Fruit fly (Drosophila melanogaster) whole organism, pupa: ENCODE data around the gene CG15200.

ENCODE experiments used
- CG10348 ChIP-seq: fragments of 200-800 bp; sonication (Bioruptor generic); IDR thresholded peaks from 2 replicates; pipeline ENCODE4 v1.3.6; 2022; ENCODE audit warnings: missing biosample characterization, missing genetic modification characterization
- CG13204 ChIP-seq: fragments of 200-800 bp; sonication (Bioruptor generic); optimal IDR thresholded peaks from 2 replicates; lab custom pipeline; 2018; ENCODE audit warnings: missing biosample characterization, mild to moderate bottlenecking, missing genetic modification characterization, moderate library complexity
- CG14655 ChIP-seq: fragments of 200-800 bp; sonication (Bioruptor generic); optimal IDR thresholded peaks from 3 replicates; lab custom pipeline; 2017; ENCODE audit warnings: mild to moderate bottlenecking, missing biosample characterization, missing genetic modification reagents, missing genetic modification characterization
- CG15710 ChIP-seq: fragments of 200-800 bp; sonication (Bioruptor generic); optimal IDR thresholded peaks from 2 replicates; lab custom pipeline; 2018; ENCODE audit warnings: missing biosample characterization, mild to moderate bottlenecking, missing genetic modification characterization, moderate library complexity
- CG17806 ChIP-seq: fragments of 200-800 bp; sonication (Bioruptor generic); optimal IDR thresholded peaks from 2 replicates; lab custom pipeline; 2018; ENCODE audit warnings: missing biosample characterization, mild to moderate bottlenecking, missing genetic modification characterization, moderate library complexity
- CG32121 ChIP-seq: fragments of 200-800 bp; sonication (Bioruptor generic); IDR thresholded peaks from 2 replicates; pipeline ENCODE4 v1.3.6; 2022; ENCODE audit warnings: missing biosample characterization, missing genetic modification characterization
- CG34367 ChIP-seq: fragments of 200-800 bp; sonication (Bioruptor generic); optimal IDR thresholded peaks from 2 replicates; lab custom pipeline; 2018; ENCODE audit warnings: missing biosample characterization, mild to moderate bottlenecking, missing genetic modification characterization
- CG4496 ChIP-seq: fragments of 200-800 bp; sonication (Bioruptor generic); IDR thresholded peaks from 3 replicates; pipeline ENCODE4 v1.3.6; 2022; ENCODE audit warnings: missing biosample characterization, missing genetic modification characterization
- CG8159 ChIP-seq: fragments of 200-800 bp; sonication (Bioruptor generic); optimal IDR thresholded peaks from 3 replicates; lab custom pipeline; 2018; ENCODE audit warnings: missing biosample characterization, mild to moderate bottlenecking, missing genetic modification characterization, moderate library complexity
- CG8301 ChIP-seq: fragments of 200-800 bp; sonication (Bioruptor generic); optimal IDR thresholded peaks from 2 replicates; lab custom pipeline; 2018; ENCODE audit warnings: missing biosample characterization, mild to moderate bottlenecking, missing genetic modification characterization
- CG9948 ChIP-seq: fragments of 200-800 bp; sonication (Bioruptor generic); optimal IDR thresholded peaks from 2 replicates; lab custom pipeline; 2018; ENCODE audit warnings: missing biosample characterization, mild to moderate bottlenecking, missing genetic modification characterization, moderate library complexity
- D1 ChIP-seq: fragments of 200-800 bp; sonication (Bioruptor generic); optimal IDR thresholded peaks from 2 replicates; lab custom pipeline; 2018; ENCODE audit warnings: missing biosample characterization, mild to moderate bottlenecking, missing genetic modification characterization, moderate library complexity
- EcR ChIP-seq: fragments of 200-800 bp; sonication (Bioruptor generic); optimal IDR thresholded peaks from 3 replicates; lab custom pipeline; 2019; ENCODE audit warnings: missing biosample characterization, missing genetic modification characterization, mild to moderate bottlenecking, moderate library complexity, missing genetic modification reagents
- Pif1A ChIP-seq: fragments of 200-800 bp; sonication (Bioruptor generic); optimal IDR thresholded peaks from 3 replicates; lab custom pipeline; 2016; ENCODE audit warnings: missing biosample characterization, missing genetic modification characterization
- Pif1B ChIP-seq: fragments of 200-800 bp; sonication (Bioruptor generic); optimal IDR thresholded peaks from 3 replicates; lab custom pipeline; 2016; ENCODE audit warnings: missing biosample characterization, missing genetic modification characterization
- Snoo ChIP-seq: fragments of 200-800 bp; sonication (Bioruptor generic); optimal IDR thresholded peaks from 3 replicates; lab custom pipeline; 2017; ENCODE audit warnings: missing biosample characterization, mild to moderate bottlenecking, missing genetic modification characterization, inconsistent platforms
- fd96Ca ChIP-seq: fragments of 200-800 bp; sonication (Bioruptor generic); IDR thresholded peaks from 3 replicates; pipeline ENCODE4 v1.3.6; 2022; ENCODE audit warnings: missing biosample characterization, missing genetic modification characterization
- rn ChIP-seq: fragments of 200-800 bp; sonication (Bioruptor generic); IDR thresholded peaks from 2 replicates; pipeline ENCODE4 v1.3.6; 2022; ENCODE audit warnings: missing biosample characterization, missing genetic modification characterization

CG15200 gene

DNA sequence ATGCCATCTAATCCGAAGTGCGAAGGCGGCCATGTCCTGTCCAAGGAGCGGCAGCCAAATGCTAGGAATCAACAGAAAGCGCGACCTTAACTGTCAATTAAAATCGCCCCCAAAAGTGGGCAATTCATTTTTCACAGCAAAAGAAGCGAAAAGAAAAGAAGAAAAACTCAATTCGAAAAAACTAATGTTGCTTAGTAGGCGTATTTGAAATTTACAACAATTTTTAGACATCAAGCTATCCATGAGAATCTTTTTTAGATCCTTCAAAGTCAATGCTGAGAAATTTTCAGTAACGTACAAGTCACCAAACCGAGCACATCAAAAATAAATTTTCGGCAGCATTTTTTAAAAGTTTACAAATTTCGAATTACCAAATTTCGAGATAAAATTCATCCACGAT is at the start of gene CG15200:
Gene CG15200 (plus strand): TSS at position 301 of the 400 bp plus-strand sequence.
- no peak for TF ChIP-seq CG34367 (tag; lab: Kevin White, UChicago)
- TF ChIP-seq Snoo (tag; lab: Kevin White, UChicago), result no peak
- TF ChIP-seq CG9948 (tag; lab: Kevin White, UChicago), result no peak
- no peak for TF ChIP-seq CG15710 (tag; lab: Kevin White, UChicago)
- no peak for TF ChIP-seq CG10348 (GFP tag; lab: Robert Waterston, UW)
- no peak for TF ChIP-seq Pif1A (GFP tag; lab: Kevin White, UChicago)
- TF ChIP-seq CG8301 (tag; lab: Kevin White, UChicago), result no peak

DNA sequence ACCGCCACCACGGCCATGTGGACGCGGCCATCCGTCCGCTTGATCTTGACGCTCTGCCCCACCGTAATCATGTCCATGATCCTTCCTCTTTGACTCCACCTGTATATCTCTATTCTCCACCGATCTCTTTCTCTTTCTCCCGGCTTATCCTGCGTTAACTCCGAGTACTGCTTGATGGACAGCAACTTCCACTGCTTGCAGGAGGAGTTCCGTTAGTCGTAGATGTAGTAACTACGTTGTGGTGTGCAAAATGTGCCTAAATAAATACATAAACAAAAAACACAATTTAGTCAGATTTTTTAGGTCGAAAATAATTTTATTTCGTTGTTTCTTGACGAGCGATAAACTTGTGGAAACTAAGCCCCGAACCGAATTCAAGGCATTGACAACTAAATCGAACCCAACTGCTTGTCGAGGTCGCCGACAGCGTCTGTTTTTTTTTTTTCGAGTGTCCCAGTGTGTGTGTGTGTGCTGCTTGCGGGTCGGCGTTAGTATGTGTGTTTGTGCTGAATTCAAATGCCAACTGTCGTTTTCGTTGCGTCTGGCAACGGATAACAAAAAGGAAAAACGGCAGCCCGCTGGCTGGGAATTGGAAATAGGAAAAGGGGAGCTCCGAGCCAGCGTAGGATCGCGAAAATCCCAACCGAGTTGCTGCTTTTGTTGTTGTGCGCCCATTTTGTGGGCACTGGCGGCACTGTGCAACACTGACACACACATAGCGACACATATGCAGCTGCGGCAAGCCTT is 46.7 kb upstream of the CG15200 start:
- TF ChIP-seq EcR (GFP tag; lab: Kevin White, UChicago) (peak; percentile 15), fd96Ca (GFP tag; lab: Robert Waterston, UW) (no peak)

DNA sequence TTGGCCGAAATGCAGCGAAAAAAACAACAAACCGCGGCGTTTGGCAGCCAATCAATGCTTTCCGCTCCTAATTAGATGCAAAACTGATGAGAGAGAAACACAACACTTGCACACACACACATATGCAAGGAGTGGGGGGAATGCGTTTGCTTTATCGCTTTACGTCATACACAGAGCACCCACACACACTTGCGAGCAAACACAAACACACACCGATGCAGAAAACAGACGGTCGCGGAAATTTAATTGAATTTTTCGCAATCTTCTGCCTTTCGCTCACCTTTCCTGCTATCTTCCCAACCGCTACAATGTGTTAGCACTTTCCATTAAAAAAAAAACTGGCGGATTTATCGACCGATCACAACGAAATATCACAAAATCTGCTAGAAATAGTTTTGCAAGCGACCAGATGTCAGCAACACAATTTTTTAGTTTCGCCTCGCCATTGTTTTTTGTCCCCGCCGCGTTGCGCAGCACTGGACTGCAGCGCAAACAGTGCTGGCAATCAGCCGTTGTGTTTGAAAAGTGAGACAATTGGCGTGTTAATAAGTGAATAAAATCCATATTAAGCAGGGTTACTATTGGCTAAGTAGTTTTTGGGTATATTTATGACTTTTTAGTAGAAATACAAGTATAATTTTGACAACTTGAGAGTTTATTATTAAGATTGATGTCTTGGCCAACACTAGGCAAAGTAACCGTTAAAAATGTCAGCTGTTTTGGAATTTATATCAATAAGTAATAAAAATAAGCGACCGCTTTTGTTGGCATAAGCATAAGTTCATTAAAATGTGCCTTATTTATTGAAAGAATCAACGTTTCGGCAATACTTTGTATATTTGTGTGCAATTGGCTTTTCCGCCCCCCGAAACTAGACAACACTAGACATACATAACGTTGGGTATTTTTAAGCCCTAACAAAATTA is 45.9 kb upstream of the CG15200 start, which contains the start of gene Klp10A:
Gene Klp10A (minus strand): TSS at position 532 of the 926 bp plus-strand sequence.
- TF ChIP-seq CG34367 (tag; lab: Kevin White, UChicago) (no peak), CG4496 (GFP tag; lab: Robert Waterston, UW) (no peak), EcR (GFP tag; lab: Kevin White, UChicago) (no peak), CG15710 (tag; lab: Kevin White, UChicago) (peak; percentile 22), CG17806 (no peak)

DNA sequence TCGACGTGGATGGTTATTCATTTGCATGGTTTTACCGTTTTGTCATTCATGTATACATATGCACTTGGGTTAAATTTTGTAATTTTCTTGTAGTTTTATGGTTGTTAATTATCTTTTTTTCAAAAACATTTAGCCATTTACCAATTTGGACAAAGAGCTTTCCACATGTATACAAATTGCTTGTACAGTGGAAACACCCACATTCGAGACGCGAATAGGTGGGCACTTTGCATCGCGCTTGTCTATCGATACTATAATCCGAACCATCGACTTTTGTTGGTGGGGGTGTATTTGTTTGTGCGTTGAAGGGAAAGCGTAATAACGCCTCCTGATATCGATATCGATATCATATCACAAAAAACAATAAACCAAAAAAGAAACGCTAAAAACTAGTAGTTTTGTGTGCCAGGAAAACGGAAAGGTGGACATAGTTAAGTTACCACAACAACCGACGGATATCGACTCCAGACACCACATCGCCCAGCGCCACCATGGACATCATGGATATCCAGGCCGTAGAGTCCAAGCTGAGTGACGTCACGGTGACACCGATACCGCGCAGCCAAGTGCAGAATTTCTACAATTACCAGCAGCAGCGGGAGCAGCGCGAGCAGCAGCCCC is 45.1 kb upstream of the CG15200 start, which contains the start of gene CDK2AP1:
Gene CDK2AP1 (plus strand): TSS at position 294 of the 621 bp plus-strand sequence.
- peak; percentile 37; the same call in 1 of the 3 replicates for TF ChIP-seq CG4496 (GFP tag; lab: Robert Waterston, UW)
- TF ChIP-seq CG34367 (tag; lab: Kevin White, UChicago), result no peak
- TF ChIP-seq CG14655 (GFP tag; lab: Kevin White, UChicago), result no peak
- no peak for TF ChIP-seq CG13204 (GFP tag; lab: Kevin White, UChicago)
- 0 out of 2 replicates have a peak, but pooled peaks have one; percentile 15 for TF ChIP-seq CG32121 (GFP tag; lab: Robert Waterston, UW)
- TF ChIP-seq CG17806, result peak; percentile 1
- no peak for TF ChIP-seq Pif1B (GFP tag; lab: Kevin White, UChicago)
- TF ChIP-seq CG10348 (GFP tag; lab: Robert Waterston, UW), result no peak
- no peak for TF ChIP-seq Pif1A (GFP tag; lab: Kevin White, UChicago)
- TF ChIP-seq D1 (tag; lab: Kevin White, UChicago), result no peak
- 0 out of 3 replicates have a peak, but pooled peaks have one; percentile 25 for TF ChIP-seq fd96Ca (GFP tag; lab: Robert Waterston, UW)
- TF ChIP-seq CG8159 (tag; lab: Kevin White, UChicago), result peak; percentile 0
- TF ChIP-seq CG15710 (tag; lab: Kevin White, UChicago), result no peak

DNA sequence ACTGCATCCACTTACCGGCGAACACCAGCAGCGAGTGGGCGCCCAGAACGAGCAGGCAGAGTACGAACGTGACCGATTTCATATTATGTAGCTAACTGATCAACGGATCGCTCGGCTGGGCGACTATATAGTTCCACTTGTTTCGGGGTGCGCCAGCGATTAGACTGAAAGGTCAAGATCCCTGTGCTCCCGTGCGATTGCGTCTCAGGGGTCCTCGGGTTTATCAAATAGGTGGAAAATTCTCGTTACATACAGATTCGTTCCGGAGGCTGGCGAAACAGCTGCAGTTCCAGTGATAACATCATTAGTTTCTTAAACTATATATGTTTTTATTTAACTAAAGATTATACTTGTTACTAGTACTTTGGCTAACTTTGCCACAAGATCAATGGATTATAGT is 42.6 kb upstream of the CG15200 start, which contains the start of gene ssp7:
Gene ssp7 (minus strand): TSS at position 101 of the 400 bp plus-strand sequence.
- TF ChIP-seq CG15710 (tag; lab: Kevin White, UChicago) (no peak), rn (GFP tag; lab: Robert Waterston, UW) (no peak), CG4496 (GFP tag; lab: Robert Waterston, UW) (no peak), CG34367 (tag; lab: Kevin White, UChicago) (no peak), Pif1B (GFP tag; lab: Kevin White, UChicago) (no peak), CG13204 (GFP tag; lab: Kevin White, UChicago) (no peak)

DNA sequence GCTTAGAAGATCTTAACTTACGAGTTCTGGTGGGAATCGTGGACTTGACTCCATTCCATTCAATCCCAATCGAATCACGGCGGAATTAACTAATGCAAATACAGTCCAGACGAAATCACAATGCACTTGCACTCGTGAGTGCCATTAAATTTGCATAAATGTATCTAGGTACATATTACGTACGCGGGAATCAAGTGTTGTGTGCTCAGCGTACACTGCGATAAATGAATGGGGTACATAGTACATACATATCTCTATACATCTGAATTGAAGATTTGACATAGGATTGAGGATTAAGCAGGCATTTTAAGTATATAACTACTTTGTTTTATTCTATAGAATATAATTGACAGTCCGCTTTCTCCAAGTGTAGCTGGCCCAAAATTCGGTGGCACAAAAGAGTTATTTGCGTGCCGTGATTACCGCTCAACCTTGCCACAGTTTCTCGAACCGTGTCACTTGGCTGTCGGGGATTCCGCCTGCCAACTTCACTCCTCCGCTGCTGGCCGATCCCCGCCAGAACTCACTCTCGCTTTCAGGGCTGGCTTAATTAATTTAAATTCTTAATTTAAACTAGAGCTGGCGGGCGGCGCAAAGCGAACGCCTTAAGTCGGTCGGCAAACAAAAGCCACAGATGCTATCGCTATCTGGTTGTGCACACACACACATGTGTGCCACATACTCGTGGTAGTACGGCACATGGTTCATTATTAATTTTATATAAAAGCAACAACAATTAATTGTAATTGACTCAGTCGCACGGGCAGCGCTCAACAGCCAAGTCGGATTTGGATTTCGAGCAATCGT is 40.7 kb upstream of the CG15200 start, which contains the start of the genes CG15199 and CG15202:
Gene CG15199 (minus strand): TSS at position 51 of the 807 bp plus-strand sequence.
Gene CG15202 (plus strand): TSS at position 757 of the 807 bp plus-strand sequence.
- peak; percentile 53 for TF ChIP-seq Snoo (tag; lab: Kevin White, UChicago)
- TF ChIP-seq CG13204 (GFP tag; lab: Kevin White, UChicago), result no peak
- TF ChIP-seq, all 21 proteins: peak for 1
